Worm (Caenorhabditis elegans) whole organism, L1 larva: ENCODE data around the gene fic-1.

Experiments used
- ama-1 ChIP-seq: fragments of 150-350 bp; optimal IDR thresholded peaks from 2 replicates; lab custom pipeline; 2014
- blmp-1 ChIP-seq: fragments of 150-350 bp; optimal IDR thresholded peaks from 2 replicates; lab custom pipeline; 2014; ENCODE audit warnings: missing biosample characterization, missing genetic modification characterization
- efl-1 ChIP-seq, 4 experiments: fragments of 150-350 bp; optimal IDR thresholded peaks in 3 of 4; peaks in 1 of 4; 1 replicate in 1 of 4; 2 replicates in 3 of 4; lab custom pipeline; 2014; ENCODE audit warnings: missing biosample characterization in 2 of 4, missing genetic modification characterization in 2 of 4, missing genetic modification reagents in 2 of 4
- hlh-4 ChIP-seq: sonication (generic microtip); optimal IDR thresholded peaks from 2 replicates; lab custom pipeline; 2016; ENCODE audit warnings: mild to moderate bottlenecking, missing genetic modification characterization, missing compliant biosample characterization
- jun-1 ChIP-seq: fragments of 150-350 bp; optimal IDR thresholded peaks from 2 replicates; lab custom pipeline; 2014; ENCODE audit warnings: missing biosample characterization, missing genetic modification reagents, missing genetic modification characterization
- lin-13 ChIP-seq: fragments of 150-350 bp; optimal IDR thresholded peaks from 2 replicates; lab custom pipeline; 2014; ENCODE audit warnings: missing biosample characterization, missing genetic modification reagents, missing genetic modification characterization
- lin-15B ChIP-seq: fragments of 150-350 bp; sonication (generic microtip); optimal IDR thresholded peaks from 3 replicates; lab custom pipeline; 2014; ENCODE audit warnings: missing biosample characterization, missing genetic modification characterization
- lsy-2 ChIP-seq, 2 experiments: fragments of 150-350 bp; optimal IDR thresholded peaks; 2 replicates each; lab custom pipeline; 2014; ENCODE audit warnings: missing biosample characterization in 2 of 2, missing genetic modification characterization in 2 of 2
- nhr-11 ChIP-seq: fragments of 150-350 bp; optimal IDR thresholded peaks from 2 replicates; lab custom pipeline; 2014; ENCODE audit warnings: missing biosample characterization, missing genetic modification characterization
- nhr-12 ChIP-seq: sonication (generic microtip); optimal IDR thresholded peaks from 2 replicates; lab custom pipeline; 2017; ENCODE audit warnings: missing biosample characterization, missing genetic modification characterization
- nhr-237 ChIP-seq: fragments of 150-350 bp; optimal IDR thresholded peaks from 2 replicates; lab custom pipeline; 2014; ENCODE audit warnings: missing biosample characterization, missing genetic modification characterization
- nhr-76 ChIP-seq: sonication (generic microtip); optimal IDR thresholded peaks from 2 replicates; lab custom pipeline; 2017; ENCODE audit warnings: missing biosample characterization, missing genetic modification characterization
- skn-1 ChIP-seq: fragments of 150-350 bp; optimal IDR thresholded peaks from 2 replicates; lab custom pipeline; 2014; ENCODE audit warnings: missing biosample characterization, missing genetic modification characterization
- snpc-4 ChIP-seq: fragments of 150-350 bp; optimal IDR thresholded peaks from 2 replicates; lab custom pipeline; 2014; ENCODE audit warnings: missing biosample characterization, missing genetic modification characterization

- TF ChIP-seq lsy-2 (tag; optimal IDR thresholded peaks at IDR 0.05; lab: Kevin White, UChicago) (no peak), nhr-237 (tag; lab: Kevin White, UChicago) (no peak), ama-1 (lab: Kevin White, UChicago) (no peak), efl-1 (optimal IDR thresholded peaks at IDR 0.05; lab: Kevin White, UChicago) (no peak), efl-1 (GFP tag; optimal IDR thresholded peaks at IDR 0.05 in 1 of 2; lab: Kevin White, UChicago) (no peak), lin-15B (tag; lab: Kevin White, UChicago) (no peak), hlh-4 (tag; lab: Kevin White, UChicago) (no peak), nhr-12 (tag; lab: Kevin White, UChicago) (no peak), snpc-4 (no peak), nhr-11 (no peak), jun-1 (no peak), blmp-1 (tag; lab: Kevin White, UChicago) (no peak), nhr-76 (tag; lab: Kevin White, UChicago) (no peak), skn-1 (tag; lab: Kevin White, UChicago) (no peak), lin-13 (GFP tag; lab: Kevin White, UChicago) (no peak)
These were observed 21.1 kb upstream of the fic-1 start for ce11 chrIV:10916134-10916533.
